In the genomic region with DNA sequence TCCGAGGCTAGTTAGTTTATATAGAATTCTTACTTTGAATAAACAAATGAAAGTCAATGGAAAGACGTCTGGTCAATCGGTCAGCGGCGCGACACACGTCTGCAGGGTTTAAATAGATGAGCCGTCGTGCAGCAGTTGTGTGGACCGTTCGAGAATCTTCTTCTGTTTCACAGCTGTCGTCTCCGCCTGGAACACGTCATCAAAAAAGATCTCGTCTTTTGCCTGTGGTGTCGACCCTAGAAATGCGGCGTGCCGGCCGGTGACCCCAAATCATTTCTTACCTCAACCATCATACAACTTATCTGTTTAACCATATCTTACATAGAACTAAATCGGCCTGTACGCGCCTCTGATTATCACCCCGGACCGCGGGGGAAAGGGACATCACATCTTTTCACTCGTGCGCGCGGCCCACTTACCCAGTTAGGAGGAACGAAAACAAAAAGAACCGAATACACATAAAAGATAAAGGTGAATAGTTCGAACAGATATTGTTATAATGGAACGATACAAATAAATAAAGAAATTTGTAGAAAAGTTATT, we compare ENCODE assay signal across 7 worm cellular contexts.
TF ChIP-seq lines count a peak whose summit lies in the region.

No protein-coding gene starts in this region.

TF ChIP-seq in whole organism, L1 larva, 84 proteins besides CTCF, POLR2A, EP300 and RAD21:
- peak in 1 of 2 experiments; percentile 19 for TF ChIP-seq lsy-2 (tag; optimal IDR thresholded peaks at IDR 0.05; lab: Kevin White, UChicago)
- peak; percentile 2 for TF ChIP-seq nhr-85 (tag; lab: Kevin White, UChicago)
- no peak for TF ChIP-seq efl-1 (optimal IDR thresholded peaks at IDR 0.05; lab: Kevin White, UChicago)
- TF ChIP-seq efl-1 (GFP tag; optimal IDR thresholded peaks at IDR 0.05 in 1 of 2; lab: Kevin White, UChicago), result no peak
- peak; percentile 20 for TF ChIP-seq xbp-1 (tag; optimal IDR thresholded peaks at IDR 0.05; lab: Kevin White, UChicago)
- TF ChIP-seq blmp-1 (tag; optimal IDR thresholded peaks at IDR 0.05; lab: Kevin White, UChicago), result peak; percentile 91
- no peak for TF ChIP-seq C16A3.4 (tag; optimal IDR thresholded peaks at IDR 0.05; lab: Kevin White, UChicago)
- TF ChIP-seq rnt-1 (tag; optimal IDR thresholded peaks at IDR 0.05; lab: Kevin White, UChicago), result peak; percentile 47

TF ChIP-seq in whole organism, L2 larva, 48 proteins besides CTCF, POLR2A, EP300 and RAD21:
- TF ChIP-seq blmp-1 (tag; optimal IDR thresholded peaks at IDR 0.05; lab: Kevin White, UChicago; ENCODE audit: insufficient read depth) (peak; percentile 15), sma-9 (GFP tag; optimal IDR thresholded peaks at IDR 0.05; lab: Kevin White, UChicago) (peak; percentile 40), sma-9 (tag; optimal IDR thresholded peaks at IDR 0.05; lab: Kevin White, UChicago) (no peak), ceh-82 (tag; optimal IDR thresholded peaks at IDR 0.05; lab: Kevin White, UChicago) (no peak), nhr-21 (tag; optimal IDR thresholded peaks at IDR 0.05; lab: Kevin White, UChicago) (peak; percentile 9), mbf-1 (tag; optimal IDR thresholded peaks at IDR 0.05; lab: Kevin White, UChicago) (no peak), sma-3 (GFP tag; optimal IDR thresholded peaks at IDR 0.05; lab: Kevin White, UChicago) (peak; percentile 28), F13H6.1 (tag; optimal IDR thresholded peaks at IDR 0.05; lab: Kevin White, UChicago) (peak; percentile 33), ztf-1 (GFP tag; conservative IDR thresholded peaks at IDR 0.05; lab: Robert Waterston, UW) (no peak)

TF ChIP-seq in whole organism, L3 larva, 47 proteins besides CTCF, POLR2A, EP300 and RAD21 (continues in another document):
- TF ChIP-seq nhr-23 (tag; optimal IDR thresholded peaks at IDR 0.05; lab: Kevin White, UChicago) (peak; percentile 87), ceh-82 (tag; optimal IDR thresholded peaks at IDR 0.05; lab: Kevin White, UChicago) (no peak), lin-39 (tag; optimal IDR thresholded peaks at IDR 0.05; lab: Kevin White, UChicago) (peak; percentile 30), zag-1 (tag; optimal IDR thresholded peaks at IDR 0.05; lab: Kevin White, UChicago) (no peak), nhr-25 (tag; optimal IDR thresholded peaks at IDR 0.05; lab: Kevin White, UChicago) (peak; percentile 4), ZK546.5 (tag; optimal IDR thresholded peaks at IDR 0.05; lab: Kevin White, UChicago) (no peak), egl-5 (tag; optimal IDR thresholded peaks at IDR 0.05; lab: Kevin White, UChicago) (no peak), nhr-28 (tag; optimal IDR thresholded peaks at IDR 0.05; lab: Kevin White, UChicago) (no peak), jun-1 (tag; optimal IDR thresholded peaks at IDR 0.05; lab: Kevin White, UChicago) (no peak), pqm-1 (tag; optimal IDR thresholded peaks at IDR 0.05; lab: Kevin White, UChicago) (no peak), nhr-43 (tag; optimal IDR thresholded peaks at IDR 0.05; lab: Kevin White, UChicago; ENCODE audit: poor library complexity, severe bottlenecking) (peak; percentile 18), snpc-4 (tag; optimal IDR thresholded peaks at IDR 0.05; lab: Kevin White, UChicago) (no peak), elt-1 (tag; optimal IDR thresholded peaks at IDR 0.05; lab: Kevin White, UChicago) (no peak), elt-3 (tag; optimal IDR thresholded peaks at IDR 0.05; lab: Kevin White, UChicago) (peak in 1 of 3 experiments; percentile 3)

TF ChIP-seq in whole organism, L4 larva, 104 proteins besides CTCF, POLR2A, EP300 and RAD21:
- peak; percentile 12 for TF ChIP-seq mxl-3 (GFP tag; optimal IDR thresholded peaks at IDR 0.05; lab: Kevin White, UChicago)
- no peak for TF ChIP-seq lin-29 (GFP tag; IDR thresholded peaks at IDR 0.05; lab: Robert Waterston, UW)
- peak in 1 of 2 experiments; percentile 46 for TF ChIP-seq daf-16 (GFP tag; optimal IDR thresholded peaks at IDR 0.05; lab: Kevin White, UChicago)
- no peak for TF ChIP-seq daf-16 (tag; optimal IDR thresholded peaks at IDR 0.05; lab: Kevin White, UChicago)
- TF ChIP-seq hlh-30 (tag; optimal IDR thresholded peaks at IDR 0.05; lab: Kevin White, UChicago; ENCODE audit: insufficient read depth), result peak; percentile 42
- TF ChIP-seq hmg-1.1 (GFP tag; IDR thresholded peaks at IDR 0.05; lab: Robert Waterston, UW), result peak; percentile 8; the same call in 1 of the 2 replicates
- TF ChIP-seq hlh-11 (tag; optimal IDR thresholded peaks at IDR 0.05; lab: Kevin White, UChicago), result peak; percentile 66
- no peak for TF ChIP-seq aha-1 (tag; lab: Kevin White, UChicago)
- peak in 1 of 2 experiments; percentile 93 for TF ChIP-seq unc-62 (GFP tag; optimal IDR thresholded peaks at IDR 0.05 in 1 of 2; lab: Kevin White, UChicago)
- no peak for TF ChIP-seq unc-62 (tag; optimal IDR thresholded peaks at IDR 0.05; lab: Kevin White, UChicago)

TF ChIP-seq in whole organism, late embryonic, 69 proteins besides CTCF, POLR2A, EP300 and RAD21:
- TF ChIP-seq ceh-31 (tag; optimal IDR thresholded peaks at IDR 0.05; lab: Kevin White, UChicago), result no peak
- TF ChIP-seq eyg-1 (tag; optimal IDR thresholded peaks at IDR 0.05; lab: Kevin White, UChicago), result peak; percentile 6
- peak; percentile 38 for TF ChIP-seq unc-55 (GFP tag; optimal IDR thresholded peaks at IDR 0.05; lab: Kevin White, UChicago)
- no peak for TF ChIP-seq F13H6.1 (tag; optimal IDR thresholded peaks at IDR 0.05; lab: Kevin White, UChicago)
- TF ChIP-seq unc-42 (tag; optimal IDR thresholded peaks at IDR 0.05; lab: Kevin White, UChicago), result no peak
- no peak for TF ChIP-seq ama-1 (optimal IDR thresholded peaks at IDR 0.05; lab: Kevin White, UChicago)

TF ChIP-seq in whole organism, mixed stage, embryonic, 35 proteins besides CTCF, POLR2A, EP300 and RAD21:
- TF ChIP-seq sptf-1 (tag; optimal IDR thresholded peaks at IDR 0.05; lab: Kevin White, UChicago) (peak; percentile 43), mab-5 (tag; optimal IDR thresholded peaks at IDR 0.05; lab: Kevin White, UChicago) (no peak), unc-62 (GFP tag; optimal IDR thresholded peaks at IDR 0.05; lab: Kevin White, UChicago) (peak; percentile 25), drap-1 (GFP tag; optimal IDR thresholded peaks at IDR 0.05; lab: Kevin White, UChicago) (no peak), tbx-8 (GFP tag; optimal IDR thresholded peaks at IDR 0.05; lab: Kevin White, UChicago) (peak; percentile 27), elt-1 (tag; optimal IDR thresholded peaks at IDR 0.05; lab: Kevin White, UChicago; ENCODE audit: borderline replicate concordance, insufficient read depth) (peak; percentile 12), cnd-1 (tag; optimal IDR thresholded peaks at IDR 0.05; lab: Kevin White, UChicago) (peak; percentile 73), ham-2 (GFP tag; optimal IDR thresholded peaks at IDR 0.05; lab: Kevin White, UChicago) (peak; percentile 5), hlh-1 (tag; optimal IDR thresholded peaks at IDR 0.05; lab: Kevin White, UChicago) (peak; percentile 96), lin-32 (GFP tag; optimal IDR thresholded peaks at IDR 0.05; lab: Kevin White, UChicago) (peak; percentile 88), snpc-4 (tag; optimal IDR thresholded peaks at IDR 0.05; lab: Kevin White, UChicago) (no peak), lin-13 (tag; optimal IDR thresholded peaks at IDR 0.05; lab: Kevin White, UChicago) (peak; percentile 55)

TF ChIP-seq in whole organism, young adult, 124 proteins besides CTCF, POLR2A, EP300 and RAD21:
- no peak for TF ChIP-seq aptf-3 (GFP tag; IDR thresholded peaks at IDR 0.05; lab: Robert Waterston, UW)
- TF ChIP-seq F37B4.10 (GFP tag; IDR thresholded peaks at IDR 0.05; lab: Robert Waterston, UW), result no peak
- 0 out of 2 replicates have a peak, but pooled peaks have one; percentile 6 for TF ChIP-seq madf-6 (GFP tag; IDR thresholded peaks at IDR 0.05; lab: Robert Waterston, UW)
- TF ChIP-seq hsf-1 (GFP tag; IDR thresholded peaks at IDR 0.05; lab: Robert Waterston, UW), result peak; percentile 67; the same call in 1 of the 2 replicates
- 0 out of 2 replicates have a peak, but pooled peaks have one; percentile 21 for TF ChIP-seq zfh-2 (GFP tag; conservative IDR thresholded peaks at IDR 0.05; lab: Robert Waterston, UW)
